Worm (Caenorhabditis elegans) whole organism, late embryonic: ENCODE results near the gene lact-3.
A peak's percentile ranks its signal among the peaks of the same experiment; 100 is the strongest.

Experiments
- C08G9.2 ChIP-seq: sonication (generic microtip); optimal IDR thresholded peaks from 2 replicates; lab custom pipeline; 2016; ENCODE audit warnings: mild to moderate bottlenecking, missing genetic modification characterization, moderate library complexity, missing compliant biosample characterization
- C38D4.7 ChIP-seq: fragments of 200-800 bp; sonication (Bioruptor generic); optimal IDR thresholded peaks from 2 replicates; lab custom pipeline; 2018; ENCODE audit warnings: mild to moderate bottlenecking, missing genetic modification characterization, moderate library complexity, missing compliant biosample characterization
- T23F11.4 ChIP-seq: fragments of 200-800 bp; sonication (Bioruptor generic); optimal IDR thresholded peaks from 2 replicates; lab custom pipeline; 2018; ENCODE audit warnings: mild to moderate bottlenecking, missing genetic modification characterization, missing compliant biosample characterization
- ama-1 ChIP-seq: fragments of 150-350 bp; optimal IDR thresholded peaks from 2 replicates; lab custom pipeline; 2014
- ceh-14 ChIP-seq: sonication (generic microtip); optimal IDR thresholded peaks from 2 replicates; lab custom pipeline; 2016; ENCODE audit warnings: missing genotype, missing genetic modification characterization, missing compliant biosample characterization
- ceh-18 ChIP-seq: sonication (generic microtip); optimal IDR thresholded peaks from 2 replicates; lab custom pipeline; 2016; ENCODE audit warnings: missing genetic modification characterization, missing compliant biosample characterization
- ceh-22 ChIP-seq: sonication (generic microtip); optimal IDR thresholded peaks from 2 replicates; lab custom pipeline; 2017; ENCODE audit warnings: missing biosample characterization, missing genetic modification characterization
- ceh-24 ChIP-seq: sonication (generic microtip); optimal IDR thresholded peaks from 2 replicates; lab custom pipeline; 2016; ENCODE audit warnings: mild to moderate bottlenecking, missing genetic modification characterization, missing compliant biosample characterization
- ceh-34 ChIP-seq: sonication (generic microtip); optimal IDR thresholded peaks from 2 replicates; lab custom pipeline; 2016; ENCODE audit warnings: mild to moderate bottlenecking, missing genetic modification characterization, missing compliant biosample characterization
- ceh-45 ChIP-seq: fragments of 200-800 bp; sonication (Bioruptor generic); IDR thresholded peaks from 2 replicates; pipeline ENCODE4 v1.3.6; 2022; ENCODE audit warnings: missing genetic modification reagents, missing genetic modification characterization, missing compliant biosample characterization
- ceh-48 ChIP-seq: sonication (generic microtip); optimal IDR thresholded peaks from 2 replicates; lab custom pipeline; 2016; ENCODE audit warnings: missing genetic modification characterization, inconsistent platforms, missing compliant biosample characterization
- elt-2 ChIP-seq: sonication (generic microtip); optimal IDR thresholded peaks from 2 replicates; lab custom pipeline; 2016; ENCODE audit warnings: missing genetic modification reagents, missing genetic modification characterization, missing compliant biosample characterization
- ets-4 ChIP-seq: sonication (generic microtip); optimal IDR thresholded peaks from 2 replicates; lab custom pipeline; 2016; ENCODE audit warnings: missing genetic modification characterization, missing compliant biosample characterization
- fkh-10 ChIP-seq: fragments of 150-350 bp; optimal IDR thresholded peaks from 2 replicates; lab custom pipeline; 2014; ENCODE audit warnings: missing biosample characterization, missing genetic modification reagents, missing genetic modification characterization
- fkh-6 ChIP-seq: sonication (generic microtip); optimal IDR thresholded peaks from 2 replicates; lab custom pipeline; 2016; ENCODE audit warnings: missing genetic modification characterization, missing compliant biosample characterization
- hlh-13 ChIP-seq: fragments of 200-800 bp; sonication (Bioruptor generic); optimal IDR thresholded peaks from 2 replicates; lab custom pipeline; 2018; ENCODE audit warnings: mild to moderate bottlenecking, missing genetic modification characterization, missing compliant biosample characterization
- hlh-30 ChIP-seq: sonication (generic microtip); optimal IDR thresholded peaks from 2 replicates; lab custom pipeline; 2017; ENCODE audit warnings: antibody characterized with exemption, missing genetic modification characterization, missing compliant biosample characterization; ENCODE audit not compliant: insufficient read depth
- hlh-6 ChIP-seq: sonication (generic microtip); optimal IDR thresholded peaks from 2 replicates; lab custom pipeline; 2016; ENCODE audit warnings: missing genotype, missing genetic modification characterization, missing compliant biosample characterization
- hlh-8 ChIP-seq: sonication (generic microtip); optimal IDR thresholded peaks from 2 replicates; lab custom pipeline; 2016; ENCODE audit warnings: missing genotype, missing genetic modification characterization, missing compliant biosample characterization
- lim-6 ChIP-seq: sonication (generic microtip); optimal IDR thresholded peaks from 2 replicates; lab custom pipeline; 2016; ENCODE audit warnings: missing genetic modification characterization, missing compliant biosample characterization
- lin-11 ChIP-seq: fragments of 200-800 bp; sonication (Bioruptor generic); optimal IDR thresholded peaks from 2 replicates; lab custom pipeline; 2018; ENCODE audit warnings: mild to moderate bottlenecking, missing genetic modification characterization, missing compliant biosample characterization
- madf-2 ChIP-seq: sonication (generic microtip); optimal IDR thresholded peaks from 2 replicates; lab custom pipeline; 2017; ENCODE audit warnings: missing genetic modification characterization, missing compliant biosample characterization
- npax-4 ChIP-seq: sonication (generic microtip); optimal IDR thresholded peaks from 2 replicates; lab custom pipeline; 2016; ENCODE audit warnings: missing genetic modification characterization, missing compliant biosample characterization
- odd-2 ChIP-seq: sonication (generic microtip); optimal IDR thresholded peaks from 2 replicates; lab custom pipeline; 2017; ENCODE audit warnings: antibody characterized with exemption, mild to moderate bottlenecking, missing genetic modification characterization, missing compliant biosample characterization
- pat-9 ChIP-seq: fragments of 200-800 bp; sonication (Bioruptor generic); optimal IDR thresholded peaks from 2 replicates; lab custom pipeline; 2018; ENCODE audit warnings: mild to moderate bottlenecking, missing genetic modification characterization, moderate library complexity, missing compliant biosample characterization
- pha-2 ChIP-seq: sonication (generic microtip); optimal IDR thresholded peaks from 2 replicates; lab custom pipeline; 2017; ENCODE audit warnings: mild to moderate bottlenecking, missing genetic modification characterization, missing compliant biosample characterization
- pha-4 ChIP-seq: fragments of 150-350 bp; optimal IDR thresholded peaks from 2 replicates; lab custom pipeline; 2018; ENCODE audit warnings: missing biosample characterization, missing genetic modification reagents, missing genetic modification characterization
- pqm-1 ChIP-seq: sonication (generic microtip); optimal IDR thresholded peaks from 2 replicates; lab custom pipeline; 2016; ENCODE audit warnings: missing genetic modification characterization, missing compliant biosample characterization
- sdc-2 ChIP-seq: sonication (generic microtip); optimal IDR thresholded peaks from 2 replicates; lab custom pipeline; 2016; ENCODE audit warnings: missing genotype, missing genetic modification characterization, missing compliant biosample characterization
- sox-2 ChIP-seq: fragments of 200-800 bp; sonication (Bioruptor generic); IDR thresholded peaks from 2 replicates; pipeline ENCODE4 v1.3.6; 2022; ENCODE audit warnings: missing genetic modification reagents, missing genetic modification characterization, missing compliant biosample characterization
- sox-4 ChIP-seq: sonication (generic microtip); optimal IDR thresholded peaks from 2 replicates; lab custom pipeline; 2017; ENCODE audit warnings: mild to moderate bottlenecking, missing genetic modification characterization, inconsistent platforms, missing compliant biosample characterization
- tbx-2 ChIP-seq: sonication (generic microtip); optimal IDR thresholded peaks from 2 replicates; lab custom pipeline; 2016; ENCODE audit warnings: missing genetic modification characterization, missing compliant biosample characterization
- tbx-7 ChIP-seq: sonication (generic microtip); optimal IDR thresholded peaks from 2 replicates; lab custom pipeline; 2016; ENCODE audit warnings: missing genotype, missing genetic modification characterization, missing compliant biosample characterization
- ttx-3 ChIP-seq: sonication (generic microtip); optimal IDR thresholded peaks from 2 replicates; lab custom pipeline; 2016; ENCODE audit warnings: missing genetic modification reagents, missing genetic modification characterization, missing compliant biosample characterization
- unc-42 ChIP-seq: sonication (generic microtip); optimal IDR thresholded peaks from 2 replicates; lab custom pipeline; 2016; ENCODE audit warnings: missing genotype, missing genetic modification characterization, missing compliant biosample characterization
- unc-55 ChIP-seq: sonication (generic microtip); optimal IDR thresholded peaks from 2 replicates; lab custom pipeline; 2017; ENCODE audit warnings: missing biosample characterization, missing genetic modification reagents, missing genetic modification characterization
- unc-86 ChIP-seq: sonication (generic microtip); optimal IDR thresholded peaks from 2 replicates; lab custom pipeline; 2016; ENCODE audit warnings: missing genetic modification characterization, missing compliant biosample characterization
- zip-5 ChIP-seq: sonication (generic microtip); optimal IDR thresholded peaks from 2 replicates; lab custom pipeline; 2016; ENCODE audit warnings: missing genetic modification characterization, missing compliant biosample characterization

Gene lact-3

ce11 chrII:10704575-10705170 is 47.2 kb upstream of the lact-3 start, which contains the start of gene col-39:
Gene col-39, plus strand, starts transcription at chrII:10704916.
- TF ChIP-seq fkh-6: no peak
- no peak for TF ChIP-seq fkh-10 (GFP tag; lab: Kevin White, UChicago)
- TF ChIP-seq ceh-48 (tag; lab: Kevin White, UChicago): no peak
- TF ChIP-seq C08G9.2 (tag; lab: Kevin White, UChicago): no peak
- TF ChIP-seq elt-2 (tag; lab: Kevin White, UChicago): no peak
- TF ChIP-seq C38D4.7 (GFP tag; lab: Kevin White, UChicago): no peak
- no peak for TF ChIP-seq ceh-18
- TF ChIP-seq ttx-3 (tag; lab: Kevin White, UChicago): no peak
- no peak for TF ChIP-seq pat-9 (tag; lab: Kevin White, UChicago)
- TF ChIP-seq hlh-6 (tag; lab: Kevin White, UChicago): no peak
- TF ChIP-seq hlh-13 (GFP tag; lab: Kevin White, UChicago): no peak
- TF ChIP-seq hlh-8: no peak
- no peak for TF ChIP-seq pha-2

ce11 chrII:10703594-10704384 is 46.3 kb upstream of the lact-3 start, which contains the start of gene col-79:
Gene col-79, plus strand, starts transcription at chrII:10703613.
- no peak for TF ChIP-seq pqm-1
- peak; percentile 40 for TF ChIP-seq hlh-6 (tag; lab: Kevin White, UChicago)

DNA sequence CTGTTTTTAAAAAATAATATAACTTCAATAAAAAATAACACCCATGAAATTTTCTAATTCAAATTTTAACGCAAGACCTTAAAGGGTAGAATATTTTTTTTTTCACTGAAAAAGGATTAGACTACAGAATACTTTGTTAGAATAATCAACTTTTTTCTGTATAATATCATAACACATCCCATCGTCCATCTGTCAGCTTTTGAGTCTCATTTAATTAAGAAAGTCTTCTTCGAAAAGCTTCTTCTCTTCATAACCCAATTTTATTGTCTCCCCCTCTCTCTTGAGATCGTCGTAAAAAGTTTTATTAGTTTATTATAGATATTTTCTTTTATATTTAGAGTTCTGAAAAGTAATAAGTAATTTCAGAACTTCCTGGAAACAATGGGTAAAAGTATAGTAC is 38.6 kb upstream of the lact-3 start:
- TF ChIP-seq unc-42 (tag; lab: Kevin White, UChicago) (peak; percentile 77), T23F11.4 (no peak)

DNA sequence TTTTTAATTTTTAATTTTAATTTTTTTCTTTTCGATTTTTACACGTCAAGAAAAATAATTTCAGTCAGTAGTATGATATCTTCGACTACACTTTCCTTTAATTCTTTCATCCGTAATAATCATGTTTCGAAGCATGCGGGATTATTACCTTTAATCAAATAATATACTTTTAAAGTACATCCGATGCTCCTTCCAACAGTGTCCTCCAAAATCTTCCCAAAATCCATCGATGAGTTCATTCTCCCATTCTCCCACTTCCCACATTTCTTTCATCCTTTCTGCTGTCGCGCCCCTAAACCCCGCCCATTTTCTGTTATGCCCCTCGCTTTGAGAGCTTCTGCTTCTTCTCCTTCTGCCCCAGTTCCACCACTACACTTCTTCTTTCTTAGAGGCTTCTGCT is 37.2 kb upstream of the lact-3 start, which contains the start of gene lgc-57:
lgc-57 (plus strand) TSS at position 301 of the 400 bp plus-strand sequence.
- TF ChIP-seq ama-1: no peak
- no peak for TF ChIP-seq sox-2 (GFP tag; lab: Robert Waterston, UW)
- no peak for TF ChIP-seq lin-11
- no peak for TF ChIP-seq sox-4 (tag; lab: Kevin White, UChicago)
- TF ChIP-seq madf-2: no peak
- TF ChIP-seq tbx-2 (tag; lab: Kevin White, UChicago): no peak
- no peak for TF ChIP-seq npax-4 (tag; lab: Kevin White, UChicago)
- TF ChIP-seq ceh-45 (GFP tag; lab: Robert Waterston, UW): no peak
- TF ChIP-seq pqm-1: no peak
- TF ChIP-seq C08G9.2 (tag; lab: Kevin White, UChicago): no peak
- TF ChIP-seq lim-6 (tag; lab: Kevin White, UChicago): no peak

DNA sequence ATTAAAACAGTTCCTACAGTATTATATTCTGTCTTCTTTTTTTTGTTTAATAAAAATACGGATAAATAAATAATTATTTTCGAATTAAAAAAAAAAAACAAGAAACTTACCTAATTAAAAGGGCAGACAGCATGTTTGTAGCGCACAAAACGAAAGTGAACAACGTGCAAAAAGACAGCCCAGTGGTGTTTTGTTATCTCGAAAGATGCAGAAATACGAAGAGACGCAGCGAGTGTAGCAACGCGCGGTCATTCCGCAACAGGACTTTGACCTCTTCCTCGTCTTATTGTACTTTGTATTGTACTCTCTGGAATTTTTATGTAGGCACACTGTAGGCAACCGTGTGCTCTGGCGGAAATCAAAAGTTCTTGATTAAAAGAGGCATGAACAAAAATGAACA is 36.2 kb upstream of the lact-3 start, which contains the start of gene gbh-1:
gbh-1 (minus strand) TSS at position 149 of the 400 bp plus-strand sequence.
- peak; percentile 17 for TF ChIP-seq elt-2 (tag; lab: Kevin White, UChicago)
- TF ChIP-seq tbx-7 (tag; lab: Kevin White, UChicago): no peak

DNA sequence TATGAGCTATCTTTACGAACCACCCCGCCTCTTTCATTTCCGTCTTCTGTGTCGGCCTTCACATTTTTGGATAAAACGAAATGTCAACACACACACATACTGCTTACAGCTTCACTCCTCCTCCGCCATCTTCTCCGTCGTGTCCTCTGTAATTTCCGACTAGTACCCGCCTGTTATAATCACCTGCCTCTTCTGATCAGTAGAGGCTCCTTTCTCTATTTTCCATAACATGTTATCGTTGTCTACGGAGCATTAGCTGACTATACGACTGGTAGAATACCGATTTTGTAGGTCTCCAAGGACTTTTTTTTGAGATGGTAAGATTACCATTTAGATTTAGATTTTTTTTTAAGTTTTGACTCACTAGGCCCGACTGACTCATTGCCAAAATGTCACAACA is 27.5 kb upstream of the lact-3 start:
- TF ChIP-seq hlh-30 (no peak), fkh-10 (GFP tag; lab: Kevin White, UChicago) (no peak), ceh-34 (tag; lab: Kevin White, UChicago) (no peak), pha-4 (tag; lab: Kevin White, UChicago) (no peak), ceh-24 (tag; lab: Kevin White, UChicago) (no peak), ets-4 (no peak), ceh-14 (tag; lab: Kevin White, UChicago) (no peak), odd-2 (no peak), hlh-8 (no peak), ceh-22 (no peak), unc-55 (GFP tag; lab: Kevin White, UChicago) (no peak), unc-86 (tag; lab: Kevin White, UChicago) (no peak), tbx-2 (tag; lab: Kevin White, UChicago) (no peak), hlh-6 (tag; lab: Kevin White, UChicago) (no peak), lim-6 (tag; lab: Kevin White, UChicago) (no peak), zip-5 (tag; lab: Kevin White, UChicago) (no peak), unc-42 (tag; lab: Kevin White, UChicago) (no peak), T23F11.4 (no peak), sdc-2 (no peak), elt-2 (tag; lab: Kevin White, UChicago) (no peak)
